Worm (Caenorhabditis elegans) whole organism, early embryonic: ENCODE data around the gene Y24D9B.1.
"Not testable (repeated sequence)": the region's sequence is repeated elsewhere in the genome, so short reads cannot be mapped to it uniquely, and the experiment has no call there.

Experiments used
- B0310.2 ChIP-seq: sonication (generic microtip); optimal IDR thresholded peaks from 2 replicates; lab custom pipeline; 2016; ENCODE audit warnings: mild to moderate bottlenecking, missing genetic modification characterization, missing compliant biosample characterization
- F13C5.2 ChIP-seq: sonication (generic microtip); optimal IDR thresholded peaks from 2 replicates; lab custom pipeline; 2017; ENCODE audit warnings: mild to moderate bottlenecking, missing genetic modification characterization, inconsistent platforms, missing compliant biosample characterization
- aly-1 ChIP-seq: sonication (generic microtip); optimal IDR thresholded peaks from 2 replicates; lab custom pipeline; 2016; ENCODE audit warnings: missing genetic modification characterization, missing compliant biosample characterization
- ama-1 ChIP-seq: fragments of 150-350 bp; optimal IDR thresholded peaks from 2 replicates; lab custom pipeline; 2014
- ceh-13 ChIP-seq: fragments of 200-800 bp; sonication (Bioruptor generic); optimal IDR thresholded peaks from 2 replicates; lab custom pipeline; 2018; ENCODE audit warnings: mild to moderate bottlenecking, missing genetic modification characterization, missing compliant biosample characterization
- ceh-36 ChIP-seq: sonication (generic microtip); optimal IDR thresholded peaks from 2 replicates; lab custom pipeline; 2016; ENCODE audit warnings: missing genetic modification characterization, inconsistent platforms, missing compliant biosample characterization
- ets-7 ChIP-seq: sonication (generic microtip); optimal IDR thresholded peaks from 2 replicates; lab custom pipeline; 2016; ENCODE audit warnings: missing genotype, missing genetic modification characterization, missing compliant biosample characterization
- flt-1 ChIP-seq: fragments of 200-800 bp; sonication (Bioruptor generic); IDR thresholded peaks from 2 replicates; pipeline ENCODE4 v1.3.6; 2022; ENCODE audit warnings: missing genetic modification characterization, missing compliant biosample characterization
- hmbx-1 ChIP-seq: sonication (generic microtip); optimal IDR thresholded peaks from 2 replicates; lab custom pipeline; 2016; ENCODE audit warnings: mild to moderate bottlenecking, missing genetic modification characterization, missing compliant biosample characterization
- hmg-4 ChIP-seq: fragments of 200-800 bp; sonication (Bioruptor generic); optimal IDR thresholded peaks from 2 replicates; lab custom pipeline; 2018; ENCODE audit warnings: mild to moderate bottlenecking, missing genetic modification characterization, missing compliant biosample characterization
- hnd-1 ChIP-seq: sonication (generic microtip); optimal IDR thresholded peaks from 2 replicates; lab custom pipeline; 2016; ENCODE audit warnings: missing genetic modification characterization, missing compliant biosample characterization
- pes-1 ChIP-seq: fragments of 200-800 bp; sonication (Bioruptor generic); IDR thresholded peaks from 2 replicates; pipeline ENCODE4 v1.3.6; 2022; ENCODE audit warnings: missing genetic modification reagents, missing genetic modification characterization, missing compliant biosample characterization
- scrt-1 ChIP-seq: fragments of 200-800 bp; sonication (Bioruptor generic); IDR thresholded peaks from 2 replicates; pipeline ENCODE4 v1.3.6; 2022; ENCODE audit warnings: missing genetic modification characterization, missing compliant biosample characterization
- sea-1 ChIP-seq: fragments of 200-800 bp; sonication (Bioruptor generic); conservative IDR thresholded peaks from 2 replicates; pipeline ENCODE4 v1.3.6; 2022; ENCODE audit warnings: missing genetic modification characterization, missing compliant biosample characterization
- tbx-11 ChIP-seq: fragments of 200-800 bp; sonication (Bioruptor generic); IDR thresholded peaks from 2 replicates; pipeline ENCODE4 v1.3.6; 2022; ENCODE audit warnings: missing genetic modification characterization, missing compliant biosample characterization
- tbx-37 ChIP-seq: fragments of 200-800 bp; sonication (Bioruptor generic); conservative IDR thresholded peaks from 2 replicates; pipeline ENCODE4 v1.3.6; 2022; ENCODE audit warnings: missing genetic modification reagents, missing genetic modification characterization, missing compliant biosample characterization
- tra-4 ChIP-seq: sonication (generic microtip); optimal IDR thresholded peaks from 2 replicates; lab custom pipeline; 2017; ENCODE audit warnings: missing genetic modification characterization, missing compliant biosample characterization

Gene Y24D9B.1

DNA sequence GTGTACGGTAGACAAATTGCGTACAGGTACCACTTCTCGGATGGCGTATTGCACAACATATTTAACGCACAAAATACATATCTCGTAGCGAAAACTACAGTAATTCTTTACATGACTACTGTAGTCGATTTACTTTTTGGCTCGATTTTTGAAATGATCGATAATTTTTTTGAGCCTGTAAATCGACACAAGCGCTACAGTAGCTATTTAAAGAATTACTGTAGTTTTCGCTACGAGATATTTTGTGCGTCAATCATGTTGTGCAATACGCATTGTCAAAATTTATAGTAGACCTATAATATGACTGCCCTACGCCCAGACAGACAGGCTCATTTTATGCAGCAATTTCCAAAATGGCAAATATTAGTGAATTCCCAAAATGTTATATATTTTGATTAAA lies 31.0 kb downstream of the Y24D9B.1 start, which contains the start of gene W03B1.5:
Gene W03B1.5 (plus strand): TSS at position 301 of the 400 bp plus-strand sequence.
- TF ChIP-seq flt-1 (GFP tag; lab: Robert Waterston, UW); pes-1 (GFP tag; lab: Robert Waterston, UW); ama-1 (lab: Kevin White, UChicago): not testable (repeated sequence)

- TF ChIP-seq aly-1 (tag; lab: Kevin White, UChicago) (no peak), B0310.2 (tag; lab: Kevin White, UChicago) (no peak), ceh-13 (no peak), ceh-36 (no peak), tra-4 (no peak), pes-1 (GFP tag; lab: Robert Waterston, UW) (no peak)
Observed at ce11 chrIV:4356879-4357278, 39.7 kb downstream of the Y24D9B.1 start, which contains the start of gene W03B1.9. W03B1.9 (minus strand) TSS chrIV:4356979.

- TF ChIP-seq hnd-1 (tag; lab: Kevin White, UChicago) = no peak
- TF ChIP-seq pes-1 (GFP tag; lab: Robert Waterston, UW) = no peak
- TF ChIP-seq hmbx-1 (tag; lab: Kevin White, UChicago) = no peak
- TF ChIP-seq B0310.2 (tag; lab: Kevin White, UChicago) = no peak
- no peak for TF ChIP-seq flt-1 (GFP tag; lab: Robert Waterston, UW)
- TF ChIP-seq tbx-11 (GFP tag; lab: Robert Waterston, UW) = no peak
- no peak for TF ChIP-seq tbx-37 (GFP tag; lab: Robert Waterston, UW)
- no peak for TF ChIP-seq F13C5.2 (tag; lab: Kevin White, UChicago)
- TF ChIP-seq scrt-1 (GFP tag; lab: Robert Waterston, UW) = no peak
- TF ChIP-seq ama-1 (lab: Kevin White, UChicago) = no peak
- TF ChIP-seq aly-1 (tag; lab: Kevin White, UChicago) = no peak
- no peak for TF ChIP-seq tra-4
- no peak for TF ChIP-seq ets-7 (tag; lab: Kevin White, UChicago)
Observed at ce11 chrIV:4357296-4357695, 40.1 kb downstream of the Y24D9B.1 start, which contains the start of gene sars-2. sars-2 (plus strand) TSS chrIV:4357636.

- no peak for TF ChIP-seq sea-1 (GFP tag; lab: Robert Waterston, UW)
- TF ChIP-seq hmbx-1 (tag; lab: Kevin White, UChicago) = no peak
- TF ChIP-seq F13C5.2 (tag; lab: Kevin White, UChicago) = no peak
- no peak for TF ChIP-seq scrt-1 (GFP tag; lab: Robert Waterston, UW)
- no peak for TF ChIP-seq flt-1 (GFP tag; lab: Robert Waterston, UW)
- TF ChIP-seq ets-7 (tag; lab: Kevin White, UChicago) = no peak
Observed at ce11 chrIV:4359653-4360052, 42.5 kb downstream of the Y24D9B.1 start, which contains the start of gene F55F10.3. F55F10.3 (plus strand) TSS chrIV:4359953.

DNA sequence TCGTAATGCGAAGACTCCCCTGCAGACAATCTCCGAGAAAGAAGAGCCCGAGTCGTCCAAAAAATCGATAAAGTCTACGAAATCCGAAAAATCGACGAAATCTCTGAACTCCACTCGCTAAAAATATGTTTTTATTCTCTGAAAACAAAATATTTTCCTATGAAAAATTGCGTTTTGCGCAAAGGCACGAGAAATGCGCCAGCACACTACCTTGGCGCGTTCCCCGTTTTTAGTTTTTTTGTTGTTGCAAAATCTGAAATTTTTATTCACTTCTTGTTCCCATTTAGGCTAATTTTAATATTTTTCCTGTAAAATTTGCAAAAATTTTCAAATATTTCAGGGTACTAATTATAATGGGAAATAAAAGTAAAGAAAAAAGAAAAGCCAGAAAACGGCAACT lies 43.3 kb downstream of the Y24D9B.1 start, which contains the start of gene F55F10.1:
Gene F55F10.1 (plus strand): TSS at position 341 of the 400 bp plus-strand sequence.
- TF ChIP-seq aly-1 (tag; lab: Kevin White, UChicago) (no peak), scrt-1 (GFP tag; lab: Robert Waterston, UW) (no peak), hnd-1 (tag; lab: Kevin White, UChicago) (no peak), ama-1 (lab: Kevin White, UChicago) (no peak), tbx-11 (GFP tag; lab: Robert Waterston, UW) (no peak)

ce11 chrIV:4369116-4369515 lies 52.0 kb downstream of the Y24D9B.1 start:
- no peak for TF ChIP-seq scrt-1 (GFP tag; lab: Robert Waterston, UW)
- no peak for TF ChIP-seq tbx-11 (GFP tag; lab: Robert Waterston, UW)
- TF ChIP-seq hmg-4 (GFP tag; lab: Kevin White, UChicago) = no peak
- TF ChIP-seq tbx-37 (GFP tag; lab: Robert Waterston, UW) = no peak
- no peak for TF ChIP-seq tra-4
- no peak for TF ChIP-seq ets-7 (tag; lab: Kevin White, UChicago)
- TF ChIP-seq hnd-1 (tag; lab: Kevin White, UChicago) = no peak
- TF ChIP-seq hmbx-1 (tag; lab: Kevin White, UChicago) = no peak
- no peak for TF ChIP-seq ceh-13
- no peak for TF ChIP-seq pes-1 (GFP tag; lab: Robert Waterston, UW)
